ENCODE assay signal across 1 fruit fly cellular context in the genomic region with DNA sequence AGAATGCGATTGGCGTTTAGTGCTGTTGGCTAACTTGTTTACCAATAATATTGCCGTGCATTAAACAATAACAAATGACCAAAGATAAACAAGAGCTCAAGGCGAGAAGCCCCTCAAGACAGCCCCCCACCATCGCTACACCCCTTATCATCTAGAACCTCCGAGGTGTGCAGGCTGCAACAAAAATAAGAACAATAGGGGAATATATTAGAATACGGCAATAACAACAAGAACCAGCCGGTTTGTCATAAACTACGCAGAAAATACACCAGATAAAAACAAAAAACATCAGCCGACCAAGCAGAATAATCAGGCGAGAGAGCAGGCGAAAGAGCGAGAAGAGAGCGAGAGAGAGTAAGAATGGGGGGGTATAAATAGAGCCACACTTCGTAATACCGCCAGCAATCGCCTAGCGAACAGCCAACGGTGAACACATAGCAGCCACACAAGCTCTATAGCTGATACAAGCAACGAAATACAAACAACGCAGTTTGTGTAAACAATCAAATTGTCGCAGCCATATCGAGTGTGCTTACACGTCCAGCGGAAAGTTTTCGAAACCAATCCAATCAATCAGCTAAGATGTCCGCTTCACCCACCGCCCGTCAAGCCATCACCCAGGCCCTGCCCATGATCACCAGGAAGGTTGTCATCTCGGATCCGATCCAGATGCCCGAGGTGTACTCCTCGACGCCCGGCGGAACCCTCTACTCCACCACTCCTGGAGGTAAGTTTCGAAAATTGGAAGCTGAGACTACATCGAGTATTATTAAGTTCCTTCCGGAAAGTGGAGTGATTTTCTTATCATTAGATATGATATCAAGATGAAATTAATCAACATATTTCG.
TF ChIP-seq lines count a peak whose summit lies in the region.

Gene Thor (plus strand): TSS at position 401 of the 847 bp plus-strand sequence.

TF ChIP-seq in whole organism, embryonic, 481 proteins besides CTCF, POLR2A, EP300 and RAD21 (continued from another document):
- TF ChIP-seq CG1529 (GFP tag; optimal IDR thresholded peaks at IDR 0.05; lab: Kevin White, UChicago) (peak; percentile 19), pb (GFP tag; optimal IDR thresholded peaks at IDR 0.05; lab: Kevin White, UChicago) (peak; percentile 75), Opbp (GFP tag; IDR thresholded peaks at IDR 0.05; lab: Robert Waterston, UW; ENCODE audit: partially characterized antibody) (peak; percentile 71), hbn (GFP tag; IDR thresholded peaks at IDR 0.05; lab: Robert Waterston, UW; ENCODE audit: partially characterized antibody) (peak; percentile 47; the same call in 1 of the 2 replicates), Xrp1 (GFP tag; IDR thresholded peaks at IDR 0.05; lab: Robert Waterston, UW) (peak; percentile 57), Drgx (GFP tag; IDR thresholded peaks at IDR 0.05; lab: Robert Waterston, UW) (peak; percentile 67), CG2202 (tag; optimal IDR thresholded peaks at IDR 0.05; lab: Kevin White, UChicago) (peak; percentile 54), CG33213 (GFP tag; optimal IDR thresholded peaks at IDR 0.05; lab: Kevin White, UChicago) (peak; percentile 67), CG18262 (tag; optimal IDR thresholded peaks at IDR 0.05; lab: Kevin White, UChicago) (peak; percentile 44), CG9876 (GFP tag; optimal IDR thresholded peaks at IDR 0.05; lab: Kevin White, UChicago) (peak; percentile 72), CG31388 (GFP tag; optimal IDR thresholded peaks at IDR 0.05; lab: Kevin White, UChicago) (no peak), rib (GFP tag; IDR thresholded peaks at IDR 0.05; lab: Robert Waterston, UW) (peak; percentile 88), CG7963 (GFP tag; IDR thresholded peaks at IDR 0.05; lab: Robert Waterston, UW; ENCODE audit: partially characterized antibody) (no peak), CG10366 (GFP tag; IDR thresholded peaks at IDR 0.05; lab: Robert Waterston, UW) (no peak), H2.0 (GFP tag; IDR thresholded peaks at IDR 0.05; lab: Robert Waterston, UW) (peak; percentile 66), CG17802 (tag; optimal IDR thresholded peaks at IDR 0.05; lab: Kevin White, UChicago) (peak; percentile 33), CG30431 (GFP tag; optimal IDR thresholded peaks at IDR 0.05; lab: Kevin White, UChicago) (no peak), GATAe (GFP tag; conservative IDR thresholded peaks at IDR 0.05; lab: Robert Waterston, UW) (no peak), CG11723 (GFP tag; optimal IDR thresholded peaks at IDR 0.05; lab: Kevin White, UChicago) (peak; percentile 50), Dp (GFP tag; optimal IDR thresholded peaks at IDR 0.05; lab: Kevin White, UChicago) (no peak), CG12071 (GFP tag; optimal IDR thresholded peaks at IDR 0.05; lab: Kevin White, UChicago) (peak; percentile 73), salm (tag; optimal IDR thresholded peaks at IDR 0.05; lab: Kevin White, UChicago) (peak; percentile 20), dmrt11E (tag; optimal IDR thresholded peaks at IDR 0.05; lab: Kevin White, UChicago) (peak; percentile 9), CG11504 (tag; optimal IDR thresholded peaks at IDR 0.05; lab: Kevin White, UChicago) (peak; percentile 42), CG6854 (GFP tag; optimal IDR thresholded peaks at IDR 0.05; lab: Kevin White, UChicago) (peak; percentile 78), chif (GFP tag; optimal IDR thresholded peaks at IDR 0.05; lab: Kevin White, UChicago) (peak; percentile 36 to 45), gce (GFP tag; IDR thresholded peaks at IDR 0.05; lab: Robert Waterston, UW) (peak; percentile 83), CG12155 (GFP tag; optimal IDR thresholded peaks at IDR 0.05; lab: Kevin White, UChicago) (peak; percentile 24), CG13287 (GFP tag; IDR thresholded peaks at IDR 0.05; lab: Robert Waterston, UW; ENCODE audit: partially characterized antibody) (peak; percentile 58), sens (GFP tag; lab: Kevin White, UChicago) (peak; percentile 90), Nf-YB (GFP tag; optimal IDR thresholded peaks at IDR 0.05; lab: Kevin White, UChicago) (peak; percentile 22), vvl (GFP tag; IDR thresholded peaks at IDR 0.05; lab: Robert Waterston, UW) (peak; percentile 87), jumu (GFP tag; optimal IDR thresholded peaks at IDR 0.05; lab: Kevin White, UChicago) (peak; percentile 62), CG12942 (GFP tag; optimal IDR thresholded peaks at IDR 0.05; lab: Kevin White, UChicago) (no peak), en (GFP tag; optimal IDR thresholded peaks at IDR 0.05; lab: Kevin White, UChicago) (peak; percentile 50)
